Worm (Caenorhabditis elegans) whole organism, L1 larva: ENCODE measurements around the gene K03A11.1.

Source experiments
- C04F5.9 ChIP-seq: sonication (generic microtip); optimal IDR thresholded peaks from 2 replicates; lab custom pipeline; 2016; ENCODE audit warnings: missing genetic modification characterization, missing compliant biosample characterization
- C16A3.4 ChIP-seq: fragments of 150-350 bp; optimal IDR thresholded peaks from 2 replicates; lab custom pipeline; 2014; ENCODE audit warnings: missing biosample characterization, missing genetic modification characterization
- F16B12.6 ChIP-seq: fragments of 150-350 bp; optimal IDR thresholded peaks from 2 replicates; lab custom pipeline; 2014; ENCODE audit warnings: missing biosample characterization, missing genetic modification characterization
- aha-1 ChIP-seq: fragments of 150-350 bp; optimal IDR thresholded peaks from 2 replicates; lab custom pipeline; 2014; ENCODE audit warnings: missing biosample characterization, missing genetic modification characterization
- ama-1 ChIP-seq: fragments of 150-350 bp; optimal IDR thresholded peaks from 2 replicates; lab custom pipeline; 2014
- ceh-8 ChIP-seq: fragments of 200-800 bp; sonication (Bioruptor generic); optimal IDR thresholded peaks from 2 replicates; lab custom pipeline; 2018; ENCODE audit warnings: mild to moderate bottlenecking, missing genetic modification characterization, moderate library complexity, missing compliant biosample characterization
- ceh-82 ChIP-seq, 3 experiments: fragments of 150-350 bp in 1 of 3; sonication (generic microtip) in 2 of 3; optimal IDR thresholded peaks; 2 replicates each; lab custom pipeline; 2014 to 2017; ENCODE audit warnings: missing biosample characterization in 3 of 3, missing genetic modification characterization in 3 of 3
- ceh-90 ChIP-seq: sonication (generic microtip); optimal IDR thresholded peaks from 2 replicates; lab custom pipeline; 2016; ENCODE audit warnings: missing genetic modification characterization, missing compliant biosample characterization
- ces-1 ChIP-seq: fragments of 150-350 bp; optimal IDR thresholded peaks from 2 replicates; lab custom pipeline; 2014; ENCODE audit warnings: missing biosample characterization, missing genetic modification reagents, missing genetic modification characterization
- dsc-1 ChIP-seq: sonication (generic microtip); optimal IDR thresholded peaks from 2 replicates; lab custom pipeline; 2016; ENCODE audit warnings: mild to moderate bottlenecking, missing genetic modification characterization, missing compliant biosample characterization
- efl-1 ChIP-seq, 4 experiments: fragments of 150-350 bp; optimal IDR thresholded peaks in 3 of 4; peaks in 1 of 4; 1 replicate in 1 of 4; 2 replicates in 3 of 4; lab custom pipeline; 2014; ENCODE audit warnings: missing biosample characterization in 2 of 4, missing genetic modification characterization in 2 of 4, missing genetic modification reagents in 2 of 4
- egl-13 ChIP-seq: sonication (generic microtip); optimal IDR thresholded peaks from 2 replicates; lab custom pipeline; 2016; ENCODE audit warnings: missing genotype, missing genetic modification reagents, missing genetic modification characterization, missing compliant biosample characterization
- elt-2 ChIP-seq: sonication (generic microtip); optimal IDR thresholded peaks from 2 replicates; lab custom pipeline; 2016; ENCODE audit warnings: missing genetic modification characterization, mild to moderate bottlenecking, inconsistent platforms, missing compliant biosample characterization, missing genetic modification reagents
- fkh-10 ChIP-seq: sonication (generic microtip); optimal IDR thresholded peaks from 2 replicates; lab custom pipeline; 2017; ENCODE audit warnings: missing biosample characterization, missing genetic modification reagents, missing genetic modification characterization
- fkh-8 ChIP-seq: sonication (generic microtip); optimal IDR thresholded peaks from 2 replicates; lab custom pipeline; 2016; ENCODE audit warnings: mild to moderate bottlenecking, missing genetic modification characterization, missing compliant biosample characterization
- hlh-17 ChIP-seq: fragments of 200-800 bp; sonication (Bioruptor generic); optimal IDR thresholded peaks from 2 replicates; lab custom pipeline; 2018; ENCODE audit warnings: missing genetic modification characterization, mild to moderate bottlenecking, missing compliant biosample characterization, moderate library complexity, borderline replicate concordance
- hlh-4 ChIP-seq: sonication (generic microtip); optimal IDR thresholded peaks from 2 replicates; lab custom pipeline; 2016; ENCODE audit warnings: mild to moderate bottlenecking, missing genetic modification characterization, missing compliant biosample characterization
- irx-1 ChIP-seq: sonication (generic microtip); optimal IDR thresholded peaks from 2 replicates; lab custom pipeline; 2016; ENCODE audit warnings: missing genetic modification characterization, missing compliant biosample characterization
- isw-1 ChIP-seq: fragments of 200-800 bp; sonication (Bioruptor generic); IDR thresholded peaks from 2 replicates; pipeline ENCODE4 v1.3.6; 2022; ENCODE audit warnings: missing genetic modification characterization, missing compliant biosample characterization
- lin-13 ChIP-seq: fragments of 150-350 bp; optimal IDR thresholded peaks from 2 replicates; lab custom pipeline; 2014; ENCODE audit warnings: missing biosample characterization, missing genetic modification reagents, missing genetic modification characterization
- lin-35 ChIP-seq, 2 experiments: fragments of 150-350 bp; optimal IDR thresholded peaks; 2 replicates each; lab custom pipeline; 2014; ENCODE audit warnings: missing biosample characterization in 2 of 2, missing genetic modification characterization in 2 of 2, missing genetic modification reagents in 2 of 2
- lin-39 ChIP-seq: fragments of 150-350 bp; optimal IDR thresholded peaks from 2 replicates; lab custom pipeline; 2014; ENCODE audit warnings: missing biosample characterization, missing genetic modification reagents, missing genetic modification characterization
- mdl-1 ChIP-seq, 2 experiments: fragments of 150-350 bp; optimal IDR thresholded peaks; 2 replicates each; lab custom pipeline; 2014 to 2017; ENCODE audit warnings: missing biosample characterization in 2 of 2, missing genetic modification characterization in 2 of 2, inconsistent platforms in 1 of 2
- mep-1 ChIP-seq: fragments of 150-350 bp; optimal IDR thresholded peaks from 2 replicates; lab custom pipeline; 2014; ENCODE audit warnings: missing biosample characterization, missing genetic modification characterization
- nhr-11 ChIP-seq: fragments of 150-350 bp; optimal IDR thresholded peaks from 2 replicates; lab custom pipeline; 2014; ENCODE audit warnings: missing biosample characterization, missing genetic modification characterization
- nhr-71 ChIP-seq: sonication (generic microtip); optimal IDR thresholded peaks from 2 replicates; lab custom pipeline; 2016; ENCODE audit warnings: mild to moderate bottlenecking, missing genetic modification characterization, moderate library complexity, missing compliant biosample characterization
- nhr-77 ChIP-seq: fragments of 150-350 bp; optimal IDR thresholded peaks from 2 replicates; lab custom pipeline; 2014; ENCODE audit warnings: missing biosample characterization, missing genetic modification characterization
- nhr-84 ChIP-seq: sonication (generic microtip); optimal IDR thresholded peaks from 2 replicates; lab custom pipeline; 2017; ENCODE audit warnings: missing biosample characterization, missing genetic modification characterization
- nhr-85 ChIP-seq: sonication (generic microtip); peaks from one replicate; lab custom pipeline; 2016; ENCODE audit warnings: missing genetic modification characterization, inconsistent platforms, missing compliant biosample characterization
- nhr-90 ChIP-seq: sonication (generic microtip); optimal IDR thresholded peaks from 2 replicates; lab custom pipeline; 2016; ENCODE audit warnings: mild to moderate bottlenecking, missing genetic modification characterization, missing compliant biosample characterization; ENCODE audit not compliant: poor library complexity
- pag-3 ChIP-seq: sonication (generic microtip); optimal IDR thresholded peaks from 2 replicates; lab custom pipeline; 2017; ENCODE audit warnings: missing genetic modification characterization, mild to moderate bottlenecking, missing compliant biosample characterization, antibody characterized with exemption, borderline replicate concordance; ENCODE audit not compliant: insufficient read depth
- pqm-1 ChIP-seq: sonication (generic microtip); optimal IDR thresholded peaks from 3 replicates; lab custom pipeline; 2017; ENCODE audit warnings: missing biosample characterization, missing genetic modification characterization
- skn-1 ChIP-seq: fragments of 150-350 bp; optimal IDR thresholded peaks from 2 replicates; lab custom pipeline; 2014; ENCODE audit warnings: missing biosample characterization, missing genetic modification characterization
- sox-4 ChIP-seq: sonication (generic microtip); optimal IDR thresholded peaks from 2 replicates; lab custom pipeline; 2016; ENCODE audit warnings: missing genetic modification characterization, missing compliant biosample characterization
- sup-37 ChIP-seq: fragments of 200-800 bp; sonication (Bioruptor generic); optimal IDR thresholded peaks from 2 replicates; lab custom pipeline; 2018; ENCODE audit warnings: mild to moderate bottlenecking, missing genetic modification characterization, missing compliant biosample characterization
- tlp-1 ChIP-seq: fragments of 150-350 bp; optimal IDR thresholded peaks from 2 replicates; lab custom pipeline; 2014; ENCODE audit warnings: missing biosample characterization, missing genetic modification characterization
- unc-30 ChIP-seq: sonication (generic microtip); optimal IDR thresholded peaks from 2 replicates; lab custom pipeline; 2017; ENCODE audit warnings: missing biosample characterization, missing genetic modification characterization
- vab-15 ChIP-seq: sonication (generic microtip); optimal IDR thresholded peaks from 2 replicates; lab custom pipeline; 2017; ENCODE audit warnings: missing genotype, mild to moderate bottlenecking, missing genetic modification characterization, missing compliant biosample characterization
- xbp-1 ChIP-seq: sonication (generic microtip); optimal IDR thresholded peaks from 2 replicates; lab custom pipeline; 2016; ENCODE audit warnings: missing genetic modification characterization, missing compliant biosample characterization
- zip-4 ChIP-seq: fragments of 200-800 bp; sonication (Bioruptor generic); optimal IDR thresholded peaks from 2 replicates; lab custom pipeline; 2018; ENCODE audit warnings: mild to moderate bottlenecking, missing genetic modification characterization, moderate library complexity, missing compliant biosample characterization

K03A11.1 gene

DNA sequence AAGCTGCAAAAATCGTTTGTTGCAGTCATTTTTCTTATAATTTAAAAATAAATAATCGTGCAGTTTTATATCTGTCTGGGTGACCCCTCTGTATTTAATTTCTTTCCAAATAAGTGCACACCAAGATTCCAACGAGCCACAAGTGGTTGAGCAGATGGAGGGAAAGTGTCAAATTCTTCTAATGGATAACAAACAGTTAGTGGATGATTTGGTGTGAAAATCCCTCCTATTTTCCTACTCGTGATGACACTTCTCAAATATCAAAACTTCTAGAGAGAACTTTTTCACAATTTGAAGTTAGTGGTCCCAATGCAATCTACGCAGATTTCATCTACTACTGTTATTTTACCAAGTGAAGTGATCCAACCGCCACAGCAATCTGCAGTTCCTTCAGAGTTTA lies 22.9 kb downstream of the K03A11.1 start, which contains the start of gene ceh-28:
Gene ceh-28 (plus strand): TSS at position 301 of the 400 bp plus-strand sequence.
- TF ChIP-seq aha-1 (tag; lab: Kevin White, UChicago) (no peak), vab-15 (tag; lab: Kevin White, UChicago) (no peak), ces-1 (GFP tag; lab: Kevin White, UChicago) (no peak), C16A3.4 (tag; lab: Kevin White, UChicago) (no peak), dsc-1 (tag; lab: Kevin White, UChicago) (no peak), nhr-90 (tag; lab: Kevin White, UChicago) (no peak), egl-13 (no peak), ceh-82 (tag; optimal IDR thresholded peaks at IDR 0.05; lab: Kevin White, UChicago) (no peak), pqm-1 (tag; lab: Kevin White, UChicago) (no peak), ama-1 (lab: Kevin White, UChicago) (no peak), sup-37 (GFP tag; lab: Kevin White, UChicago) (no peak), unc-30 (no peak), nhr-77 (tag; lab: Kevin White, UChicago) (no peak), ceh-8 (GFP tag; lab: Kevin White, UChicago) (no peak), skn-1 (tag; lab: Kevin White, UChicago) (no peak)
- TF ChIP-seq, all 84 proteins: peak for 0

DNA sequence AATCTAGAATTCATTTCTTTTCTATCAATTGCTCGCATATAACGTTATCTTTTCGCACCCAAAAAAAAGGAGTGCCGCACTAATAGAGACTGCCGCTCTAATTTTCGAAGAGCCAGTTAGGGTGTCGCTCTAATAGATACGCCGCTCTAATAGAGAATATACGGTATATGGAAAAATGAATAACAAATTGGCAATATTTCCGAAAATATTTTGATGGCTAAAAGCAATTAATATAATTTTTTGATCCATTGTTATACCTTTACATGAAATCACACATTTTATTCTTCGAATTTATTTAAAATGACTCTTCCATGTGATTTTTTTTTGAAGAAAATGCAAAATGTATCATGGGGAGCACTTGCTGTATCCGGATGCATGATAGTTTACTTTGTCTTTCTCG lies 26.4 kb downstream of the K03A11.1 start, which contains the start of gene K03A11.4:
Gene K03A11.4 (plus strand): TSS at position 301 of the 400 bp plus-strand sequence.
- TF ChIP-seq fkh-8 (tag; lab: Kevin White, UChicago) (no peak), nhr-71 (tag; lab: Kevin White, UChicago) (no peak), fkh-10 (GFP tag; lab: Kevin White, UChicago) (no peak), xbp-1 (no peak), lin-39 (no peak), isw-1 (no peak), ama-1 (lab: Kevin White, UChicago) (no peak), irx-1 (tag; lab: Kevin White, UChicago) (no peak), nhr-84 (no peak)

DNA sequence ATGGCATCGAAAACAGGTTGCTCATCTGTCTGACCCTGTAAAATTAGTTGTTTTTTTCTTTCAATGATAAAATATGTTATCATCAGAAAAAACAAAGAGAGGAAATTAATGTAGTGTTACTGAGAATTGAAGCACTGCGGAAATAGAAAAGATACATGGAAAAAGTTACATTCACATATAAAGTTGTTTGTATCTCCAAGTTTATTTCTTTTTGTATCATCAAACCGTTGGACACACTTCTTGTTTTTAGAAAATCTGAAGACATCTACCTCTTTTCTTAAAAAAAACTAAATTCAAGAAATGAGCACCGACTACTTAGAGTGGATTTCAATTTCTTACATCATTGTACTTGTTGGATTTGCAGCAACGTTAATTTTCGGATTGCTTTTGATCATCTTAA lies 30.8 kb downstream of the K03A11.1 start, which contains the start of gene str-10:
Gene str-10 (plus strand): TSS at position 301 of the 400 bp plus-strand sequence.
- TF ChIP-seq lin-13 (GFP tag; lab: Kevin White, UChicago), result no peak
- TF ChIP-seq efl-1 (optimal IDR thresholded peaks at IDR 0.05; lab: Kevin White, UChicago), result no peak
- TF ChIP-seq efl-1 (GFP tag; optimal IDR thresholded peaks at IDR 0.05 in 1 of 2; lab: Kevin White, UChicago), result peak in 1 of 2 experiments; percentile 5
- no peak for TF ChIP-seq sox-4
- no peak for TF ChIP-seq hlh-4 (tag; lab: Kevin White, UChicago)
- no peak for TF ChIP-seq ceh-8 (GFP tag; lab: Kevin White, UChicago)
- TF ChIP-seq lin-35 (GFP tag; optimal IDR thresholded peaks at IDR 0.05; lab: Kevin White, UChicago), result no peak

DNA sequence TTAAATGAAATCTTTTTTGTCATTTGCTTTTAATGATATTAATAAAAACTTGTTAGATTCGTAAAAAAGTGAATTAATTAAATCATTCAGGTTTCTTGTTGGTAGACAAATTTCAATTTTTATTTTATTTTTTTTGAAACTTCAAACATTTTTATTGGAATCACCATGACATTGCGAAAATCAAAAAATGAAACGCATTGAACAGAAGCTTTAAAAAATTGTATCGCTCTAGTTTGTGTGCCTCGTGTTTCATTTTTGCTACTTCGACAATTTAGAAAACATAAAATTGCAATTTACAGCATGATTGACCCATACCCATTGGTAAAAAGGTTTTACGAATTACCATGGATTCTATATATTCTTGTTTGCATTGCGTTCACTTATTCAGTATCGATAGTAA lies 32.8 kb downstream of the K03A11.1 start, which contains the start of gene R03G8.1:
Gene R03G8.1 (plus strand): TSS at position 301 of the 400 bp plus-strand sequence.
- TF ChIP-seq ces-1 (GFP tag; lab: Kevin White, UChicago), result no peak
- no peak for TF ChIP-seq nhr-11
- TF ChIP-seq hlh-4 (tag; lab: Kevin White, UChicago), result no peak
- no peak for TF ChIP-seq C04F5.9 (tag; lab: Kevin White, UChicago)
- no peak for TF ChIP-seq mdl-1 (tag; optimal IDR thresholded peaks at IDR 0.05; lab: Kevin White, UChicago)

DNA sequence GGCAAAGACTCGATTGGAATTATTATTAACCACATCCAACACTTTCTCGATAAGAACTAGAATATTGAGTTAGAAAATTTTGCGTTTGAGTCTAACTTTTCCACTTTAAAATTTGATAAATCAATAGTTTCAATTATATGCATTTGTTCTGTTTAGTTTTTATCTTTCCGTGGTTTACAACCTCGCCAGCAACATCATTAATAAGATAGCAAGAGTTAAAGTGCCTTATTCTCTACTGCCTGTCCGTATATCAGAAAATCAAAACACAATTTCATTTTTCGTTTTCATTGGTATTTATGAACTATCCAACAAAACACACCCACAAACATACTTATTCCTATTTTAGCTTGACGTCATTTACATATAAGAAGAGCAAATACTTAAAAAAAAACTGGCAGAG lies 37.0 kb downstream of the K03A11.1 start:
- no peak for TF ChIP-seq mep-1 (tag; lab: Kevin White, UChicago)
- TF ChIP-seq pag-3 (tag; lab: Kevin White, UChicago), result no peak
- no peak for TF ChIP-seq ceh-90 (tag; lab: Kevin White, UChicago)
- TF ChIP-seq nhr-85 (tag; lab: Kevin White, UChicago), result no peak
- no peak for TF ChIP-seq dsc-1 (tag; lab: Kevin White, UChicago)
- TF ChIP-seq hlh-17 (GFP tag; lab: Kevin White, UChicago), result no peak
- TF ChIP-seq tlp-1 (tag; lab: Kevin White, UChicago), result no peak
- no peak for TF ChIP-seq F16B12.6 (tag; lab: Kevin White, UChicago)
- TF ChIP-seq elt-2 (tag; lab: Kevin White, UChicago), result no peak
- TF ChIP-seq zip-4 (GFP tag; lab: Kevin White, UChicago), result no peak
